Worm (Caenorhabditis elegans) whole organism, mixed stage, embryonic: ENCODE results near the gene ZK757.1.

ENCODE experiments used
- blmp-1 ChIP-seq: fragments of 150-350 bp; optimal IDR thresholded peaks from 2 replicates; lab custom pipeline; 2014; ENCODE audit warnings: missing biosample characterization, missing genetic modification characterization
- ceh-39 ChIP-seq: fragments of 150-350 bp; optimal IDR thresholded peaks from 2 replicates; lab custom pipeline; 2014; ENCODE audit warnings: missing biosample characterization, missing genetic modification characterization
- ceh-43 ChIP-seq: fragments of 200-800 bp; sonication (Bioruptor generic); optimal IDR thresholded peaks from 2 replicates; lab custom pipeline; 2018; ENCODE audit warnings: mild to moderate bottlenecking, missing genetic modification characterization, moderate library complexity, missing compliant biosample characterization
- cnd-1 ChIP-seq: fragments of 200-800 bp; sonication (Bioruptor generic); optimal IDR thresholded peaks from 2 replicates; lab custom pipeline; 2018; ENCODE audit warnings: mild to moderate bottlenecking, missing genetic modification characterization, missing compliant biosample characterization
- drap-1 ChIP-seq: fragments of 200-800 bp; sonication (Bioruptor generic); optimal IDR thresholded peaks from 3 replicates; lab custom pipeline; 2018; ENCODE audit warnings: mild to moderate bottlenecking, missing genetic modification characterization, missing compliant biosample characterization
- elt-3 ChIP-seq: fragments of 150-350 bp; optimal IDR thresholded peaks from 2 replicates; lab custom pipeline; 2014; ENCODE audit warnings: missing biosample characterization, missing genetic modification characterization
- ham-2 ChIP-seq: fragments of 200-800 bp; sonication (Bioruptor generic); optimal IDR thresholded peaks from 2 replicates; lab custom pipeline; 2018; ENCODE audit warnings: mild to moderate bottlenecking, missing genetic modification characterization, missing compliant biosample characterization
- hlh-1 ChIP-seq: fragments of 150-350 bp; optimal IDR thresholded peaks from 2 replicates; lab custom pipeline; 2014; ENCODE audit warnings: missing biosample characterization, missing genetic modification reagents, missing genetic modification characterization
- lin-13 ChIP-seq: fragments of 150-350 bp; optimal IDR thresholded peaks from 2 replicates; lab custom pipeline; 2014; ENCODE audit warnings: missing biosample characterization, missing genetic modification characterization
- lin-32 ChIP-seq: fragments of 200-800 bp; sonication (Bioruptor generic); optimal IDR thresholded peaks from 2 replicates; lab custom pipeline; 2018; ENCODE audit warnings: mild to moderate bottlenecking, missing genetic modification characterization, missing compliant biosample characterization
- lsy-2 ChIP-seq: fragments of 150-350 bp; optimal IDR thresholded peaks from 2 replicates; lab custom pipeline; 2014; ENCODE audit warnings: missing biosample characterization, missing genetic modification characterization
- mep-1 ChIP-seq: fragments of 150-350 bp; optimal IDR thresholded peaks from 2 replicates; lab custom pipeline; 2017; ENCODE audit warnings: missing biosample characterization, missing genetic modification reagents, missing genetic modification characterization, inconsistent platforms
- mls-2 ChIP-seq: sonication (generic microtip); optimal IDR thresholded peaks from 2 replicates; lab custom pipeline; 2016; ENCODE audit warnings: mild to moderate bottlenecking, missing genetic modification characterization, moderate library complexity, missing compliant biosample characterization
- nhr-2 ChIP-seq: fragments of 150-350 bp; optimal IDR thresholded peaks from 2 replicates; lab custom pipeline; 2014; ENCODE audit warnings: missing biosample characterization, missing genetic modification characterization
- pha-4 ChIP-seq: fragments of 150-350 bp; optimal IDR thresholded peaks from 2 replicates; lab custom pipeline; 2018; ENCODE audit warnings: missing biosample characterization, missing genetic modification reagents, missing genetic modification characterization
- snpc-4 ChIP-seq: fragments of 150-350 bp; optimal IDR thresholded peaks from 2 replicates; lab custom pipeline; 2014; ENCODE audit warnings: missing biosample characterization, missing genetic modification characterization
- sptf-1 ChIP-seq: sonication (generic microtip); optimal IDR thresholded peaks from 2 replicates; lab custom pipeline; 2017; ENCODE audit warnings: mild to moderate bottlenecking, missing genetic modification characterization, moderate library complexity, missing compliant biosample characterization
- tbx-8 ChIP-seq: fragments of 200-800 bp; sonication (Bioruptor generic); optimal IDR thresholded peaks from 2 replicates; lab custom pipeline; 2018; ENCODE audit warnings: mild to moderate bottlenecking, missing genetic modification characterization, moderate library complexity, missing compliant biosample characterization
- unc-39 ChIP-seq: fragments of 150-350 bp; optimal IDR thresholded peaks from 2 replicates; lab custom pipeline; 2014; ENCODE audit warnings: missing biosample characterization, missing genetic modification characterization
- unc-62 ChIP-seq: fragments of 150-350 bp; optimal IDR thresholded peaks from 2 replicates; lab custom pipeline; 2014; ENCODE audit warnings: missing biosample characterization, missing genetic modification reagents, missing genetic modification characterization
- zip-8 ChIP-seq: fragments of 150-350 bp; optimal IDR thresholded peaks from 2 replicates; lab custom pipeline; 2014; ENCODE audit warnings: missing biosample characterization, missing genetic modification characterization
- ztf-11 ChIP-seq: fragments of 150-350 bp; optimal IDR thresholded peaks from 2 replicates; lab custom pipeline; 2014; ENCODE audit warnings: missing biosample characterization, missing genetic modification characterization

ZK757.1 gene

ce11 chrIII:9823748-9824147 is 47.2 kb downstream of the ZK757.1 start:
- no peak for TF ChIP-seq unc-62 (GFP tag; lab: Kevin White, UChicago)
- TF ChIP-seq tbx-8 (GFP tag; lab: Kevin White, UChicago): no peak
- no peak for TF ChIP-seq ceh-43 (GFP tag; lab: Kevin White, UChicago)
- TF ChIP-seq blmp-1 (tag; lab: Kevin White, UChicago): no peak
- TF ChIP-seq ztf-11 (tag; lab: Kevin White, UChicago): no peak

ce11 chrIII:9822942-9823341 is 48.0 kb downstream of the ZK757.1 start, which contains the start of gene arl-5:
Gene arl-5, plus strand, starts transcription at chrIII:9823242.
- no peak for TF ChIP-seq drap-1 (GFP tag; lab: Kevin White, UChicago)
- TF ChIP-seq lin-32 (GFP tag; lab: Kevin White, UChicago): no peak
- no peak for TF ChIP-seq pha-4
- no peak for TF ChIP-seq ham-2 (GFP tag; lab: Kevin White, UChicago)
- no peak for TF ChIP-seq ceh-39 (tag; lab: Kevin White, UChicago)
- TF ChIP-seq sptf-1: no peak
- TF ChIP-seq zip-8 (tag; lab: Kevin White, UChicago): no peak
- no peak for TF ChIP-seq mls-2 (tag; lab: Kevin White, UChicago)
- no peak for TF ChIP-seq nhr-2 (tag; lab: Kevin White, UChicago)

- TF ChIP-seq lsy-2 (tag; lab: Kevin White, UChicago): peak; percentile 4
- no peak for TF ChIP-seq hlh-1
- no peak for TF ChIP-seq tbx-8 (GFP tag; lab: Kevin White, UChicago)
- no peak for TF ChIP-seq elt-3 (tag; lab: Kevin White, UChicago)
- no peak for TF ChIP-seq snpc-4
- peak; percentile 49 for TF ChIP-seq mep-1 (tag; lab: Kevin White, UChicago)
- TF ChIP-seq mls-2 (tag; lab: Kevin White, UChicago): no peak
- TF ChIP-seq unc-39 (tag; lab: Kevin White, UChicago): no peak
- TF ChIP-seq pha-4: peak; percentile 23
- peak; percentile 37 for TF ChIP-seq sptf-1
- no peak for TF ChIP-seq nhr-2 (tag; lab: Kevin White, UChicago)
- peak; percentile 14 for TF ChIP-seq lin-13 (tag; lab: Kevin White, UChicago)
- peak; percentile 46 for TF ChIP-seq cnd-1 (tag; lab: Kevin White, UChicago)
Observed at ce11 chrIII:9818763-9819162, 52.2 kb downstream of the ZK757.1 start, which contains the start of gene panl-3. Gene panl-3, plus strand, starts transcription at chrIII:9819056.
